Fruit fly (Drosophila melanogaster): Measurements from ENCODE around the gene cutlet.

cutlet gene

dm6 chr2L:3756831-3757351 is 45.3 kb upstream of the cutlet start, which contains the start of gene CG43707 (continued):
- TF ChIP-seq pan (optimal IDR thresholded peaks at IDR 0.05), result no peak
- peak in 1 of 2 experiments; percentile 13 for TF ChIP-seq pan (GFP tag; optimal IDR thresholded peaks at IDR 0.05 in 1 of 2, IDR thresholded peaks at IDR 0.05 in 1 of 2)
- TF ChIP-seq amos (GFP tag; IDR thresholded peaks at IDR 0.05; ENCODE audit: partially characterized antibody), result 0 out of 2 replicates have a peak, but pooled peaks have one; percentile 7
- TF ChIP-seq CrebB (tag; optimal IDR thresholded peaks at IDR 0.05), result no peak
- no peak for TF ChIP-seq mirr (GFP tag; optimal IDR thresholded peaks at IDR 0.05)
- TF ChIP-seq Aef1 (GFP tag; IDR thresholded peaks at IDR 0.05), result no peak
- TF ChIP-seq Taf1 (GFP tag; IDR thresholded peaks at IDR 0.05), result no peak
- no peak for TF ChIP-seq CG11504 (tag; optimal IDR thresholded peaks at IDR 0.05)
- TF ChIP-seq Dfd (GFP tag; optimal IDR thresholded peaks at IDR 0.05), result no peak
- TF ChIP-seq twi (tag; optimal IDR thresholded peaks at IDR 0.05), result no peak
- TF ChIP-seq CG3726 (GFP tag; IDR thresholded peaks at IDR 0.05), result no peak
- TF ChIP-seq Usf (GFP tag; optimal IDR thresholded peaks at IDR 0.05), result no peak
- no peak for TF ChIP-seq Mes4 (GFP tag; optimal IDR thresholded peaks at IDR 0.05)

dm6 chr2L:3754835-3755547 is 43.4 kb upstream of the cutlet start:
- TF ChIP-seq CG17328 (GFP tag; IDR thresholded peaks at IDR 0.05) (peak; percentile 39; the same call in 1 of the 2 replicates), CG10462 (GFP tag; optimal IDR thresholded peaks at IDR 0.05) (no peak), stc (GFP tag; IDR thresholded peaks at IDR 0.05) (peak; percentile 43; the same call in 1 of the 2 replicates), caup (GFP tag; optimal IDR thresholded peaks at IDR 0.05; ENCODE audit: severe bottlenecking) (peak; percentile 38), NfI (GFP tag; optimal IDR thresholded peaks at IDR 0.05) (peak; percentile 34), CG32532 (GFP tag; IDR thresholded peaks at IDR 0.05) (peak; percentile 47; the same call in 1 of the 2 replicates), Dbx (GFP tag; IDR thresholded peaks at IDR 0.05) (peak; percentile 67; the same call in 2 of the 3 replicates), sisA (GFP tag; IDR thresholded peaks at IDR 0.05) (peak; percentile 21; the same call in 1 of the 2 replicates), CrebB (tag; optimal IDR thresholded peaks at IDR 0.05) (peak; percentile 5), HLH3B (GFP tag; IDR thresholded peaks at IDR 0.05) (peak; percentile 24; the same call in 1 of the 2 replicates), CG7372 (GFP tag; IDR thresholded peaks at IDR 0.05) (peak; percentile 75), CG2678 (tag; optimal IDR thresholded peaks at IDR 0.05) (peak; percentile 69), bowl (GFP tag; IDR thresholded peaks at IDR 0.05) (no peak; the same call in 1 of the 2 replicates), ftz-f1 (GFP tag; optimal IDR thresholded peaks at IDR 0.05) (no peak), CG17385 (GFP tag; optimal IDR thresholded peaks at IDR 0.05) (peak; percentile 37), CG2199 (GFP tag; IDR thresholded peaks at IDR 0.05) (no peak), CG14014 (GFP tag; IDR thresholded peaks at IDR 0.05) (0 out of 2 replicates have a peak, but pooled peaks have one; percentile 13), nmo (GFP tag; optimal IDR thresholded peaks at IDR 0.05) (no peak), Aef1 (GFP tag; IDR thresholded peaks at IDR 0.05) (no peak), CG6765 (GFP tag; optimal IDR thresholded peaks at IDR 0.05) (peak; percentile 24), E2f2 (GFP tag; IDR thresholded peaks at IDR 0.05) (peak; percentile 25; the same call in 1 of the 2 replicates), E2f1 (GFP tag; IDR thresholded peaks at IDR 0.05) (peak; percentile 18; the same call in 1 of the 2 replicates), CG18619 (GFP tag; optimal IDR thresholded peaks at IDR 0.05) (no peak), Hand (GFP tag; optimal IDR thresholded peaks at IDR 0.05) (peak; percentile 63), Ada2b (GFP tag; IDR thresholded peaks at IDR 0.05) (peak; percentile 43; the same call in 1 of the 2 replicates), BtbVII (GFP tag; optimal IDR thresholded peaks at IDR 0.05) (peak; percentile 13), wdn (GFP tag; IDR thresholded peaks at IDR 0.05) (0 out of 2 replicates have a peak, but pooled peaks have one; percentile 20), CG10267 (tag; optimal IDR thresholded peaks at IDR 0.05) (peak; percentile 0), CG6854 (GFP tag; optimal IDR thresholded peaks at IDR 0.05) (no peak), CG14441 (GFP tag; IDR thresholded peaks at IDR 0.05) (peak; percentile 36), Ptx1 (GFP tag; IDR thresholded peaks at IDR 0.05) (peak; percentile 52), pho (GFP tag; optimal IDR thresholded peaks at IDR 0.05) (peak; percentile 2), sob (GFP tag; IDR thresholded peaks at IDR 0.05) (peak; percentile 67), ash1 (GFP tag; optimal IDR thresholded peaks at IDR 0.05) (no peak), ranshi (GFP tag; IDR thresholded peaks at IDR 0.05) (peak; percentile 42; the same call in 1 of the 2 replicates), Oli (tag; optimal IDR thresholded peaks at IDR 0.05) (peak; percentile 32), cwo (GFP tag; optimal IDR thresholded peaks at IDR 0.05) (peak; percentile 50)

Data from whole organism, embryonic.